Fruit fly (Drosophila melanogaster) whole organism, embryonic: Measurements from ENCODE around the gene MESR3.
A peak's percentile ranks its signal among the peaks of the same experiment; 100 is the strongest.

ENCODE experiments used
- Abd-B ChIP-seq: fragments of 200-800 bp; sonication (Bioruptor generic); optimal IDR thresholded peaks from 2 replicates; lab custom pipeline; 2018; ENCODE audit warnings: missing biosample characterization, mild to moderate bottlenecking, missing genetic modification characterization, moderate library complexity
- Blimp-1 ChIP-seq: fragments of 200-800 bp; sonication (Bioruptor generic); optimal IDR thresholded peaks from 3 replicates; lab custom pipeline; 2018; ENCODE audit warnings: missing biosample characterization, missing genetic modification characterization, mild to moderate bottlenecking, moderate library complexity, missing genetic modification reagents
- CG1024 ChIP-seq: fragments of 200-800 bp; sonication (Bioruptor generic); IDR thresholded peaks from 2 replicates; pipeline ENCODE4 v1.3.6; 2022; ENCODE audit warnings: missing biosample characterization, missing genetic modification characterization
- CG10267 ChIP-seq: fragments of 200-800 bp; sonication (Bioruptor generic); optimal IDR thresholded peaks from 2 replicates; lab custom pipeline; 2018; ENCODE audit warnings: missing biosample characterization, mild to moderate bottlenecking, missing genetic modification characterization, moderate library complexity
- CG11504 ChIP-seq: fragments of 200-800 bp; sonication (Bioruptor generic); optimal IDR thresholded peaks from 3 replicates; lab custom pipeline; 2019; ENCODE audit warnings: missing biosample characterization, mild to moderate bottlenecking, missing genetic modification characterization, moderate library complexity
- CG14860 ChIP-seq: fragments of 200-800 bp; sonication (Bioruptor generic); IDR thresholded peaks from 3 replicates; pipeline ENCODE4 v1.3.6; 2022; ENCODE audit warnings: missing biosample characterization, missing genetic modification characterization; ENCODE audit not compliant: partially characterized antibody
- CG1602 ChIP-seq: fragments of 200-800 bp; sonication (Bioruptor generic); optimal IDR thresholded peaks from 3 replicates; lab custom pipeline; 2016; ENCODE audit warnings: missing biosample characterization, missing genetic modification characterization
- CG17385 ChIP-seq: fragments of 200-800 bp; sonication (Bioruptor generic); optimal IDR thresholded peaks from 3 replicates; lab custom pipeline; 2018; ENCODE audit warnings: missing biosample characterization, mild to moderate bottlenecking, missing genetic modification characterization
- CG18764 ChIP-seq: fragments of 200-800 bp; sonication (Bioruptor generic); optimal IDR thresholded peaks from 3 replicates; lab custom pipeline; 2016; ENCODE audit warnings: missing biosample characterization, missing genetic modification characterization
- CG2889 ChIP-seq: fragments of 200-800 bp; sonication (Bioruptor generic); IDR thresholded peaks from 3 replicates; pipeline ENCODE4 v1.3.6; 2022; ENCODE audit warnings: missing biosample characterization, missing genetic modification characterization
- CG32532 ChIP-seq: fragments of 200-800 bp; sonication (Bioruptor generic); IDR thresholded peaks from 2 replicates; pipeline ENCODE4 v1.3.6; 2022; ENCODE audit warnings: missing biosample characterization, missing genetic modification characterization
- CG4404 ChIP-seq: fragments of 200-800 bp; sonication (Bioruptor generic); IDR thresholded peaks from 2 replicates; pipeline ENCODE4 v1.3.6; 2022; ENCODE audit warnings: missing biosample characterization, missing genetic modification characterization
- CG4730 ChIP-seq: fragments of 200-800 bp; sonication (Bioruptor generic); IDR thresholded peaks from 2 replicates; pipeline ENCODE4 v1.3.6; 2022; ENCODE audit warnings: missing biosample characterization, missing genetic modification characterization
- CG5180 ChIP-seq: fragments of 200-800 bp; sonication (Bioruptor generic); optimal IDR thresholded peaks from 3 replicates; lab custom pipeline; 2017; ENCODE audit warnings: missing biosample characterization, missing genetic modification characterization, mild to moderate bottlenecking, moderate library complexity, missing genetic modification reagents
- CG5245 ChIP-seq: fragments of 200-800 bp; sonication (Bioruptor generic); optimal IDR thresholded peaks from 3 replicates; lab custom pipeline; 2016; ENCODE audit warnings: missing biosample characterization, missing genetic modification characterization
- CG6854 ChIP-seq: fragments of 200-800 bp; sonication (Bioruptor generic); optimal IDR thresholded peaks from 3 replicates; lab custom pipeline; 2017; ENCODE audit warnings: missing biosample characterization, mild to moderate bottlenecking, missing genetic modification characterization
- CG7357 ChIP-seq: fragments of 200-800 bp; sonication (Bioruptor generic); IDR thresholded peaks from 3 replicates; pipeline ENCODE4 v1.3.6; 2022; ENCODE audit warnings: missing biosample characterization, missing genetic modification characterization
- CG8281 ChIP-seq: fragments of 200-800 bp; sonication (Bioruptor generic); optimal IDR thresholded peaks from 2 replicates; lab custom pipeline; 2018; ENCODE audit warnings: missing biosample characterization, mild to moderate bottlenecking, missing genetic modification characterization, moderate library complexity
- CG9437 ChIP-seq: fragments of 200-800 bp; sonication (Bioruptor generic); optimal IDR thresholded peaks from 2 replicates; lab custom pipeline; 2018; ENCODE audit warnings: missing biosample characterization, mild to moderate bottlenecking, missing genetic modification characterization
- CrebB ChIP-seq: fragments of 200-800 bp; sonication (Bioruptor generic); optimal IDR thresholded peaks from 3 replicates; lab custom pipeline; 2018; ENCODE audit warnings: missing biosample characterization, mild to moderate bottlenecking, missing genetic modification characterization
- Dref ChIP-seq: fragments of 200-800 bp; sonication (Bioruptor generic); IDR thresholded peaks from 2 replicates; pipeline ENCODE4 v1.3.6; 2022; ENCODE audit warnings: missing biosample characterization, missing genetic modification characterization
- Fer3 ChIP-seq: fragments of 200-800 bp; sonication (Bioruptor generic); optimal IDR thresholded peaks from 2 replicates; lab custom pipeline; 2018; ENCODE audit warnings: missing biosample characterization, mild to moderate bottlenecking, missing genetic modification characterization, moderate library complexity
- Hsf ChIP-seq: fragments of 200-800 bp; sonication (Bioruptor generic); optimal IDR thresholded peaks from 3 replicates; lab custom pipeline; 2016; ENCODE audit warnings: missing biosample characterization, missing genetic modification characterization
- MBD-R2 ChIP-seq: fragments of 200-800 bp; sonication (Bioruptor generic); IDR thresholded peaks from 2 replicates; pipeline ENCODE4 v1.3.6; 2022; ENCODE audit warnings: missing biosample characterization, missing genetic modification characterization
- Nf-YA ChIP-seq: fragments of 200-800 bp; sonication (Bioruptor generic); IDR thresholded peaks from 2 replicates; pipeline ENCODE4 v1.3.6; 2022; ENCODE audit warnings: missing biosample characterization, missing genetic modification characterization
- Rfx ChIP-seq: fragments of 200-800 bp; sonication (Bioruptor generic); IDR thresholded peaks from 2 replicates; pipeline ENCODE4 v1.3.6; 2022; ENCODE audit warnings: missing biosample characterization, missing genetic modification characterization
- TFAM ChIP-seq: fragments of 200-800 bp; sonication (Bioruptor generic); optimal IDR thresholded peaks from 2 replicates; lab custom pipeline; 2017; ENCODE audit warnings: missing biosample characterization, missing genetic modification characterization, inconsistent platforms
- Taf1 ChIP-seq: fragments of 200-800 bp; sonication (Bioruptor generic); IDR thresholded peaks from 2 replicates; pipeline ENCODE4 v1.3.6; 2022; ENCODE audit warnings: missing biosample characterization, missing genetic modification characterization
- Trl ChIP-seq, 3 experiments: fragments of >200 bp in 2 of 3; fragments of 200-800 bp in 1 of 3; sonication (Bioruptor generic) in 1 of 3; optimal IDR thresholded peaks; 2 replicates in 1 of 3; 3 replicates in 2 of 3; lab custom pipeline; 2016 to 2017; ENCODE audit warnings: missing biosample characterization in 1 of 3, missing genetic modification characterization in 1 of 3
- ab ChIP-seq: fragments of 200-800 bp; sonication (Bioruptor generic); optimal IDR thresholded peaks from 2 replicates; lab custom pipeline; 2016; ENCODE audit warnings: missing biosample characterization, missing genetic modification characterization
- ac ChIP-seq: fragments of 200-800 bp; sonication (Bioruptor generic); optimal IDR thresholded peaks from 3 replicates; lab custom pipeline; 2017; ENCODE audit warnings: missing biosample characterization, mild to moderate bottlenecking, missing genetic modification characterization
- bowl ChIP-seq: fragments of 200-800 bp; sonication (Bioruptor generic); IDR thresholded peaks from 2 replicates; pipeline ENCODE4 v1.3.6; 2022; ENCODE audit warnings: missing biosample characterization, missing genetic modification characterization
- chif ChIP-seq, 2 experiments: fragments of 200-800 bp; sonication (Bioruptor generic); optimal IDR thresholded peaks; 3 replicates each; lab custom pipeline; 2016; ENCODE audit warnings: missing biosample characterization in 2 of 2, missing genetic modification characterization in 2 of 2
- chm ChIP-seq: fragments of 200-800 bp; sonication (Bioruptor generic); IDR thresholded peaks from 2 replicates; pipeline ENCODE4 v1.3.6; 2022; ENCODE audit warnings: missing biosample characterization, missing genetic modification characterization
- disco-r ChIP-seq: fragments of 200-800 bp; sonication (Bioruptor generic); optimal IDR thresholded peaks from 2 replicates; lab custom pipeline; 2016; ENCODE audit warnings: missing biosample characterization, missing genetic modification characterization
- dmrt99B ChIP-seq: fragments of 200-800 bp; sonication (Bioruptor generic); optimal IDR thresholded peaks from 2 replicates; lab custom pipeline; 2018; ENCODE audit warnings: missing biosample characterization, mild to moderate bottlenecking, missing genetic modification characterization, moderate library complexity
- ems ChIP-seq: fragments of 200-800 bp; sonication (Bioruptor generic); optimal IDR thresholded peaks from 3 replicates; lab custom pipeline; 2016; ENCODE audit warnings: missing biosample characterization, missing genetic modification characterization
- ewg ChIP-seq: fragments of 200-800 bp; sonication (Bioruptor generic); optimal IDR thresholded peaks from 3 replicates; lab custom pipeline; 2017; ENCODE audit warnings: mild to moderate bottlenecking, missing biosample characterization, missing genetic modification reagents, missing genetic modification characterization
- fd102C ChIP-seq: fragments of 200-800 bp; sonication (Bioruptor generic); optimal IDR thresholded peaks from 2 replicates; lab custom pipeline; 2018; ENCODE audit warnings: missing biosample characterization, mild to moderate bottlenecking, missing genetic modification characterization, moderate library complexity
- fd96Cb ChIP-seq: fragments of 200-800 bp; sonication (Bioruptor generic); optimal IDR thresholded peaks from 2 replicates; lab custom pipeline; 2018; ENCODE audit warnings: missing biosample characterization, mild to moderate bottlenecking, missing genetic modification characterization, moderate library complexity
- gcm ChIP-seq: fragments of 200-800 bp; sonication (Bioruptor generic); optimal IDR thresholded peaks from 2 replicates; lab custom pipeline; 2019; ENCODE audit warnings: missing biosample characterization, mild to moderate bottlenecking, missing genetic modification characterization, moderate library complexity
- knrl ChIP-seq: fragments of 200-800 bp; sonication (Bioruptor generic); IDR thresholded peaks from 3 replicates; pipeline ENCODE4 v1.3.6; 2022; ENCODE audit warnings: missing biosample characterization, missing genetic modification characterization; ENCODE audit not compliant: partially characterized antibody
- mam ChIP-seq: fragments of 200-800 bp; sonication (Bioruptor generic); optimal IDR thresholded peaks from 3 replicates; lab custom pipeline; 2016; ENCODE audit warnings: missing biosample characterization, missing genetic modification characterization
- nau ChIP-seq: fragments of 200-800 bp; sonication (Bioruptor generic); optimal IDR thresholded peaks from 3 replicates; lab custom pipeline; 2017; ENCODE audit warnings: missing biosample characterization, mild to moderate bottlenecking, missing genetic modification characterization, missing genetic modification reagents
- pnt ChIP-seq: fragments of 200-800 bp; sonication (Bioruptor generic); optimal IDR thresholded peaks from 3 replicates; lab custom pipeline; 2016; ENCODE audit warnings: missing biosample characterization, missing genetic modification characterization
- sob ChIP-seq: fragments of 200-800 bp; sonication (Bioruptor generic); IDR thresholded peaks from 2 replicates; pipeline ENCODE4 v1.3.6; 2022; ENCODE audit warnings: missing biosample characterization, missing genetic modification characterization
- tgo ChIP-seq: fragments of 200-800 bp; sonication (Bioruptor generic); IDR thresholded peaks from 3 replicates; pipeline ENCODE4 v1.3.6; 2022; ENCODE audit warnings: missing biosample characterization, missing genetic modification characterization
- trem ChIP-seq: fragments of 200-800 bp; optimal IDR thresholded peaks from 3 replicates; lab custom pipeline; 2019; ENCODE audit warnings: missing biosample characterization, mild to moderate bottlenecking, missing genetic modification characterization, moderate library complexity
- tup ChIP-seq: fragments of 200-800 bp; sonication (Bioruptor generic); optimal IDR thresholded peaks from 2 replicates; lab custom pipeline; 2016; ENCODE audit warnings: missing biosample characterization, mild to moderate bottlenecking, missing genetic modification characterization, moderate library complexity
- wek ChIP-seq: fragments of 200-800 bp; sonication (Bioruptor generic); optimal IDR thresholded peaks from 3 replicates; lab custom pipeline; 2018; ENCODE audit warnings: missing biosample characterization, mild to moderate bottlenecking, missing genetic modification characterization, moderate library complexity
- zfh1 ChIP-seq: fragments of 200-800 bp; sonication (Bioruptor generic); IDR thresholded peaks from 3 replicates; pipeline ENCODE4 v1.3.6; 2022; ENCODE audit warnings: missing biosample characterization, missing genetic modification characterization

Gene MESR3

dm6 chr2L:18567563-18567962, 49.5 kb upstream of the MESR3 start (continued):
- TF ChIP-seq CG4730 (GFP tag; lab: Robert Waterston, UW) (no peak), ems (GFP tag; lab: Kevin White, UChicago) (peak; percentile 20), CG11504 (tag; lab: Kevin White, UChicago) (peak; percentile 5), CG17385 (GFP tag; lab: Kevin White, UChicago) (peak; percentile 16), nau (GFP tag; lab: Kevin White, UChicago) (peak; percentile 45), CG18764 (peak; percentile 11), chif (GFP tag; optimal IDR thresholded peaks at IDR 0.05; lab: Kevin White, UChicago) (peak in 1 of 2 experiments; percentile 30), bowl (GFP tag; lab: Robert Waterston, UW) (no peak), Hsf (GFP tag; lab: Kevin White, UChicago) (peak; percentile 3), disco-r (peak; percentile 54), Nf-YA (no peak), wek (GFP tag; lab: Kevin White, UChicago) (peak; percentile 51), Taf1 (GFP tag; lab: Robert Waterston, UW) (no peak), gcm (GFP tag; lab: Kevin White, UChicago) (no peak), CG1602 (no peak), Abd-B (GFP tag; lab: Kevin White, UChicago) (no peak), pnt (GFP tag; lab: Kevin White, UChicago) (peak; percentile 4), chm (GFP tag; lab: Robert Waterston, UW) (peak; percentile 22; the same call in 1 of the 2 replicates), Blimp-1 (GFP tag; lab: Kevin White, UChicago) (no peak), Fer3 (tag; lab: Kevin White, UChicago) (peak; percentile 41), Trl (optimal IDR thresholded peaks at IDR 0.05; lab: Kevin White, UChicago) (no peak), Trl (GFP tag; optimal IDR thresholded peaks at IDR 0.05; lab: Kevin White, UChicago) (peak; percentile 62), CG32532 (no peak), MBD-R2 (GFP tag; lab: Robert Waterston, UW) (0 out of 2 replicates have a peak, but pooled peaks have one; percentile 23), ab (GFP tag; lab: Kevin White, UChicago) (no peak), knrl (GFP tag; lab: Robert Waterston, UW) (no peak), CG9437 (no peak), fd102C (GFP tag; lab: Kevin White, UChicago) (no peak), CG2889 (no peak), ac (GFP tag; lab: Kevin White, UChicago) (no peak), ewg (no peak), CG1024 (GFP tag; lab: Robert Waterston, UW) (no peak), CG14860 (no peak), sob (GFP tag; lab: Robert Waterston, UW) (peak; percentile 70; the same call in 1 of the 2 replicates), CG10267 (tag; lab: Kevin White, UChicago) (no peak), trem (tag; lab: Kevin White, UChicago) (no peak), CG4404 (no peak), CG6854 (no peak), fd96Cb (tag; lab: Kevin White, UChicago) (no peak), dmrt99B (peak; percentile 34), CG7357 (GFP tag; lab: Robert Waterston, UW) (no peak), zfh1 (no peak), CG5180 (no peak), Dref (no peak), Rfx (GFP tag; lab: Robert Waterston, UW) (peak; percentile 53; the same call in 1 of the 2 replicates), mam (peak; percentile 29), tup (GFP tag; lab: Kevin White, UChicago) (no peak), tgo (GFP tag; lab: Robert Waterston, UW) (no peak), CG5245 (GFP tag; lab: Kevin White, UChicago) (no peak), CrebB (tag; lab: Kevin White, UChicago) (peak; percentile 17), CG8281 (tag; lab: Kevin White, UChicago) (no peak), TFAM (GFP tag; lab: Kevin White, UChicago) (no peak)
